Worm (Caenorhabditis elegans): Measurements from ENCODE around the gene rpl-7A.

ce11 chrIV:4429901-4430300 is 39.5 kb upstream of the rpl-7A start, which contains the start of the genes str-185 and R08C7.5:
- TF ChIP-seq fos-1 (tag; optimal IDR thresholded peaks at IDR 0.05): no peak
- no peak for TF ChIP-seq nhr-76 (tag; optimal IDR thresholded peaks at IDR 0.05)
- no peak for TF ChIP-seq unc-62 (GFP tag; optimal IDR thresholded peaks at IDR 0.05)
- TF ChIP-seq lin-14 (GFP tag; optimal IDR thresholded peaks at IDR 0.05): no peak
- TF ChIP-seq C16A3.4 (tag; optimal IDR thresholded peaks at IDR 0.05): no peak
- TF ChIP-seq mep-1 (tag; optimal IDR thresholded peaks at IDR 0.05): no peak
- TF ChIP-seq snpc-4 (tag; optimal IDR thresholded peaks at IDR 0.05): no peak
- no peak for TF ChIP-seq xbp-1 (tag; optimal IDR thresholded peaks at IDR 0.05)

All from whole organism, L1 larva.